Worm (Caenorhabditis elegans) whole organism, L1 larva: ENCODE results near the gene dod-17.

Experiments
- lin-15B ChIP-seq: fragments of 150-350 bp; sonication (generic microtip); optimal IDR thresholded peaks from 3 replicates; lab custom pipeline; 2014; ENCODE audit warnings: missing biosample characterization, missing genetic modification characterization
- mdl-1 ChIP-seq, 2 experiments: fragments of 150-350 bp; optimal IDR thresholded peaks; 2 replicates each; lab custom pipeline; 2014 to 2017; ENCODE audit warnings: missing biosample characterization in 2 of 2, missing genetic modification characterization in 2 of 2, inconsistent platforms in 1 of 2
- mef-2 ChIP-seq: fragments of 150-350 bp; optimal IDR thresholded peaks from 2 replicates; lab custom pipeline; 2014; ENCODE audit warnings: missing biosample characterization, missing genetic modification characterization
- unc-130 ChIP-seq: fragments of 150-350 bp; optimal IDR thresholded peaks from 2 replicates; lab custom pipeline; 2017; ENCODE audit warnings: missing biosample characterization, missing genetic modification characterization, inconsistent platforms

- TF ChIP-seq unc-130 (tag; lab: Kevin White, UChicago) (no peak), lin-15B (tag; lab: Kevin White, UChicago) (no peak), mdl-1 (tag; optimal IDR thresholded peaks at IDR 0.05; lab: Kevin White, UChicago) (no peak), mef-2 (tag; lab: Kevin White, UChicago) (no peak)
Measured at ce11 chrIV:12965074-12965473, 11.0 kb upstream of the dod-17 start, which contains the start of gene dod-22.
